Worm (Caenorhabditis elegans): ENCODE data around the gene ZK856.5.

- no peak for TF ChIP-seq med-1 (GFP tag; optimal IDR thresholded peaks at IDR 0.05; ENCODE audit: insufficient read depth)
- TF ChIP-seq ref-1 (GFP tag; conservative IDR thresholded peaks at IDR 0.05) = no peak
- TF ChIP-seq tab-1 (GFP tag; IDR thresholded peaks at IDR 0.05) = no peak
- TF ChIP-seq flt-1 (GFP tag; IDR thresholded peaks at IDR 0.05) = no peak
- TF ChIP-seq T22C8.4 (GFP tag; IDR thresholded peaks at IDR 0.05) = no peak
- no peak for TF ChIP-seq ztf-23 (GFP tag; IDR thresholded peaks at IDR 0.05)
- TF ChIP-seq ztf-29 (GFP tag; IDR thresholded peaks at IDR 0.05) = no peak
These were observed 10.7 kb downstream of the ZK856.5 start, which contains the start of gene cul-5 for ce11 chrV:10179235-10179634.

All from whole organism, midembryonic.